Worm (Caenorhabditis elegans): ENCODE data around the gene R160.13.

The R160.13 gene

DNA sequence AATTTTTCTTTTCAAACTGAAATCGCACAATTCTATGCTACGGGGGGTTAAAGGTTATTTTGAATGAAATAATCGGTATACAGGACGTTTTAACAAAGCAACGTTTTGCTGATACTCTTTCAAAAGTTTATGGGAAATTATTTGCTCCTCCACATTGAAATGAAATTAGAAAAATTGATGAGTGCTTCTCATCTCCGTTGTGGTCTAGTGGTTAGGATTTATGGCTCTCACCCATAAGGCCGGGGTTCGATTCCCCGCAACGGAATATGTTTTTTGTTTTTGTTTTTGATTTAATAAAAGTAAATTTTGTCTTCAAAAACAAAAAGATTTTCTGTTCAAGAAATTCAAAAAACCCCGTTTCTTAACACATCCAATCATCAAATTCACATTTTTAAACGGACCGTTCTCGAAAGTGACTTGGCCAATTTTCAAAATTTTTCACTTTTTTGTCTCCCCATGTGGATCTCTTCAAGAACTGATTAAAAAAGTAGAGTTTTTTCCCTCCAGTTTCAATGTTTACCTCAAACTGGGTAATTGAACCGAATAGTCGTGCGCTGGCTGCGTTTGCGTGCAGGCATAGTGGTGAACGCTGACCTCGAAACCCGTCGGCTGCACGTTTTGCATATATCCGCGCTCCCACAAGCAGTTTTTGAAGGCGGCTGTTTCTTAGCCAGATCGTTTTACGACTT lies 38.4 kb upstream of the R160.13 start:
- TF ChIP-seq flh-1 (GFP tag; optimal IDR thresholded peaks at IDR 0.05) (no peak), ztf-11 (tag; optimal IDR thresholded peaks at IDR 0.05) (no peak), sptf-1 (tag; optimal IDR thresholded peaks at IDR 0.05) (no peak), lin-32 (GFP tag; optimal IDR thresholded peaks at IDR 0.05) (no peak)

DNA sequence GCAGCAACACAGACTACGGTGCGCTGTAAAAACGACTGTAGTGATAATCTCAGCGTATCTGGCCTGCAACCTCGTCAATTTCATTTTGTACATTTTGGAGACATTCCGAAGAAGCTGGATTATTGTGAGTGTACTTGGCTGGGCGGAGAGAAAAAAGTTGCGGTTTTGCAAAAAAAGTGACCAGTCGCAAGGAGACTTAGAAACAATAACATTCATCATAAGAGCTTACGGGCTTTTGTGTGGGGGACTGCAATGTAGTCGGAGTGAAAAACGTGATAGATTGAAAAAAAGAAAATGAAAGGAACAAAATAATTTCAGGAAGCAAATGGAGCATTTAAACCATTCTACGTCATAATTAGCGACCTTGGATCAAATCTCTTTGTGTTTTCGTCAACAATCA lies 37.2 kb upstream of the R160.13 start:
- no peak for TF ChIP-seq nhr-76 (tag; optimal IDR thresholded peaks at IDR 0.05)
- TF ChIP-seq drap-1 (GFP tag; optimal IDR thresholded peaks at IDR 0.05): no peak
- TF ChIP-seq pha-4 (tag; optimal IDR thresholded peaks at IDR 0.05): no peak
- no peak for TF ChIP-seq sem-2 (GFP tag; optimal IDR thresholded peaks at IDR 0.05)
- TF ChIP-seq ceh-39 (tag; optimal IDR thresholded peaks at IDR 0.05): no peak
- TF ChIP-seq M03D4.4 (tag; optimal IDR thresholded peaks at IDR 0.05): no peak
- TF ChIP-seq blmp-1 (tag; optimal IDR thresholded peaks at IDR 0.05): no peak
- no peak for TF ChIP-seq mab-5 (tag; optimal IDR thresholded peaks at IDR 0.05)
- TF ChIP-seq tbx-8 (GFP tag; optimal IDR thresholded peaks at IDR 0.05): no peak
- TF ChIP-seq unc-39 (tag; optimal IDR thresholded peaks at IDR 0.05): no peak
- no peak for TF ChIP-seq flh-1 (GFP tag; optimal IDR thresholded peaks at IDR 0.05)
- no peak for TF ChIP-seq elt-3 (tag; optimal IDR thresholded peaks at IDR 0.05)
- TF ChIP-seq mep-1 (tag; optimal IDR thresholded peaks at IDR 0.05): no peak
- no peak for TF ChIP-seq unc-120 (tag; optimal IDR thresholded peaks at IDR 0.05; ENCODE audit: poor library complexity, severe bottlenecking)
- TF ChIP-seq nhr-2 (tag; optimal IDR thresholded peaks at IDR 0.05): no peak
- TF ChIP-seq ztf-11 (tag; optimal IDR thresholded peaks at IDR 0.05): no peak
- no peak for TF ChIP-seq snpc-4 (tag; optimal IDR thresholded peaks at IDR 0.05)

DNA sequence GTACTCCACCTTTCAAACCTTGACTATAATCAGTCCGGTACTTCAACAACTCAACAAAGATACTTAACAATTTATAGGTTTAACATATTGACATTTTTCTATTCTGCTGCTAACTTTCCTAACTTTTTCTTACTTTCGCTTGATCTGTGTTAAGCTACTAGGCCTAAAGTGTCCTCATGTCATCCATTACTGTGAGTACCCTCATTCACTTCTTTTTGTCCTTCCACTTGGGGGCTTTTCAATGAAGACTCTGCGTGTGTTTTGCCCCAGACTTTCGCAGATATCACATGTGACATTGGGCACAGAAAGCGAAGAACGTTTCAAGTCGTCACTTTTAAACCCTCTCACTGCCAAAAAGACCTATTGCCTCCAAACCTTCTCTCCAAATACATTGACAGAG lies 33.4 kb upstream of the R160.13 start:
- TF ChIP-seq flh-1 (GFP tag; optimal IDR thresholded peaks at IDR 0.05): no peak
- no peak for TF ChIP-seq unc-120 (tag; optimal IDR thresholded peaks at IDR 0.05; ENCODE audit: poor library complexity, severe bottlenecking)
- TF ChIP-seq pha-4 (tag; optimal IDR thresholded peaks at IDR 0.05): no peak
- TF ChIP-seq drap-1 (GFP tag; optimal IDR thresholded peaks at IDR 0.05): no peak
- no peak for TF ChIP-seq hlh-1 (tag; optimal IDR thresholded peaks at IDR 0.05)
- no peak for TF ChIP-seq mep-1 (tag; optimal IDR thresholded peaks at IDR 0.05)
- no peak for TF ChIP-seq snpc-4 (tag; optimal IDR thresholded peaks at IDR 0.05)
- TF ChIP-seq ham-2 (GFP tag; optimal IDR thresholded peaks at IDR 0.05): no peak
- no peak for TF ChIP-seq tbx-8 (GFP tag; optimal IDR thresholded peaks at IDR 0.05)
- no peak for TF ChIP-seq nhr-237 (tag; optimal IDR thresholded peaks at IDR 0.05)
- TF ChIP-seq ceh-83 (GFP tag; optimal IDR thresholded peaks at IDR 0.05): no peak
- no peak for TF ChIP-seq elt-1 (tag; optimal IDR thresholded peaks at IDR 0.05; ENCODE audit: borderline replicate concordance, insufficient read depth)
- no peak for TF ChIP-seq mls-2 (tag; optimal IDR thresholded peaks at IDR 0.05)
- TF ChIP-seq unc-62 (GFP tag; optimal IDR thresholded peaks at IDR 0.05): no peak
- TF ChIP-seq cnd-1 (tag; optimal IDR thresholded peaks at IDR 0.05): no peak
- no peak for TF ChIP-seq sptf-1 (tag; optimal IDR thresholded peaks at IDR 0.05)

DNA sequence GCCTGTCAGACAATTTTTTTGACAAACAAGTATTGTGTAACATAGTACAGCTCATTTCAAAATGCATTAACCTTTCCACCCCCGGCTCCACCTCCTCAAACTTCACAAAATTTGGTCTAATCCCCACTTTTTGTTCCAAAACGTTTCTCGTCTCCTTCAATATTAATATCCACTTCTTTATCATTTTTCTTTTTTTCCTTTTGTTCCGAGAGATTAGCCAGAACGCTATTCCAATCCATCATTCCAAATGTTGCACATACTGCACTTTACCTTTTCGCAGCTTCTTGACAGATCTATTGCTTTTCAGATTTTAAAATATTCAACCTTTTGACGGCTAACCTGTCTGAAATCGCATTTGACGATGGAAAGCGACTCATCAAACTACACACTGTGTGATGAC lies 31.5 kb upstream of the R160.13 start, which contains the start of gene D1079.1:
Gene D1079.1, plus strand, starts transcription at position 301 of the 400 bp plus-strand sequence.
- TF ChIP-seq nhr-237 (tag; optimal IDR thresholded peaks at IDR 0.05): no peak
- no peak for TF ChIP-seq ceh-43 (GFP tag; optimal IDR thresholded peaks at IDR 0.05)
- TF ChIP-seq ztf-11 (tag; optimal IDR thresholded peaks at IDR 0.05): no peak
- no peak for TF ChIP-seq cnd-1 (tag; optimal IDR thresholded peaks at IDR 0.05)
- no peak for TF ChIP-seq flh-1 (GFP tag; optimal IDR thresholded peaks at IDR 0.05)
- TF ChIP-seq sptf-1 (tag; optimal IDR thresholded peaks at IDR 0.05): no peak
- no peak for TF ChIP-seq drap-1 (GFP tag; optimal IDR thresholded peaks at IDR 0.05)
- TF ChIP-seq M03D4.4 (tag; optimal IDR thresholded peaks at IDR 0.05): no peak
- no peak for TF ChIP-seq ham-2 (GFP tag; optimal IDR thresholded peaks at IDR 0.05)
- no peak for TF ChIP-seq mab-5 (tag; optimal IDR thresholded peaks at IDR 0.05)
- TF ChIP-seq ceh-83 (GFP tag; optimal IDR thresholded peaks at IDR 0.05): no peak
- TF ChIP-seq elt-3 (tag; optimal IDR thresholded peaks at IDR 0.05): no peak
- TF ChIP-seq snpc-4 (tag; optimal IDR thresholded peaks at IDR 0.05): no peak
- TF ChIP-seq ces-1 (GFP tag; optimal IDR thresholded peaks at IDR 0.05): no peak
- TF ChIP-seq nhr-2 (tag; optimal IDR thresholded peaks at IDR 0.05): no peak

DNA sequence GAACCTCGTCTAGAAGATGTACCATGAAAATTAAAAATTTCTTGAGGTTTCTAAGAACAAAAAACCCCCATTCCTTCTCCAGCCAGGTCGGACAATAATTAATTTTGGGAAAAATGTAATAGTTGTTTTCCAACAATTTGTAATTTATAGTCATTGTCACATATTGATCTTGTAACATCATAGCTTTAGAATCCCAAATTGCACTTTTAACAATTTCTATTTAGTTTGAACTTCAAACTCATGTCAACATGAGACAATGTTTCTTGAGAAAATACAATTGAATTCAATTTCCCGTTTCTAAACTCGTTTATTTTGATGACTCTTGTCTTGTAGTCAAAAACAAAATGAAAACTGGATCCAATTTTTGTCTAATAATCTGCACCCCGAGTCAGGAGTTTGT lies 29.0 kb upstream of the R160.13 start:
- TF ChIP-seq bed-3 (GFP tag; optimal IDR thresholded peaks at IDR 0.05) (no peak), elt-1 (tag; optimal IDR thresholded peaks at IDR 0.05; ENCODE audit: borderline replicate concordance, insufficient read depth) (no peak), zip-8 (tag; optimal IDR thresholded peaks at IDR 0.05) (no peak), unc-120 (tag; optimal IDR thresholded peaks at IDR 0.05; ENCODE audit: poor library complexity, severe bottlenecking) (no peak), nhr-12 (tag; optimal IDR thresholded peaks at IDR 0.05) (no peak), tbx-8 (GFP tag; optimal IDR thresholded peaks at IDR 0.05) (no peak), drap-1 (GFP tag; optimal IDR thresholded peaks at IDR 0.05) (no peak), cnd-1 (tag; optimal IDR thresholded peaks at IDR 0.05) (no peak), ceh-43 (GFP tag; optimal IDR thresholded peaks at IDR 0.05) (no peak), ceh-39 (tag; optimal IDR thresholded peaks at IDR 0.05) (no peak), ces-1 (GFP tag; optimal IDR thresholded peaks at IDR 0.05) (no peak), blmp-1 (tag; optimal IDR thresholded peaks at IDR 0.05) (no peak), nhr-76 (tag; optimal IDR thresholded peaks at IDR 0.05) (no peak)
